Worm (Caenorhabditis elegans) whole organism, L1 larva: ENCODE results near the gene F38E9.4.
"Not testable (repeated sequence)": the region's sequence is repeated elsewhere in the genome, so short reads cannot be mapped to it uniquely, and the experiment has no call there.

Experiments used
- C34B4.2 ChIP-seq: sonication (generic microtip); optimal IDR thresholded peaks from 2 replicates; lab custom pipeline; 2017; ENCODE audit warnings: mild to moderate bottlenecking, missing genetic modification characterization, missing compliant biosample characterization
- Y116A8C.19 ChIP-seq: sonication (generic microtip); optimal IDR thresholded peaks from 2 replicates; lab custom pipeline; 2016; ENCODE audit warnings: missing compliant biosample characterization, missing genetic modification characterization, borderline replicate concordance
- aha-1 ChIP-seq: fragments of 150-350 bp; optimal IDR thresholded peaks from 2 replicates; lab custom pipeline; 2014; ENCODE audit warnings: missing biosample characterization, missing genetic modification characterization
- alr-1 ChIP-seq: fragments of 200-800 bp; sonication (Bioruptor generic); optimal IDR thresholded peaks from 2 replicates; lab custom pipeline; 2018; ENCODE audit warnings: borderline replicate concordance, mild to moderate bottlenecking, missing genetic modification characterization, missing compliant biosample characterization
- ama-1 ChIP-seq: fragments of 150-350 bp; optimal IDR thresholded peaks from 2 replicates; lab custom pipeline; 2014
- blmp-1 ChIP-seq: fragments of 150-350 bp; optimal IDR thresholded peaks from 2 replicates; lab custom pipeline; 2014; ENCODE audit warnings: missing biosample characterization, missing genetic modification characterization
- ceh-63 ChIP-seq: fragments of 200-800 bp; sonication (Bioruptor generic); optimal IDR thresholded peaks from 2 replicates; lab custom pipeline; 2018; ENCODE audit warnings: mild to moderate bottlenecking, missing genetic modification characterization, missing compliant biosample characterization
- ceh-8 ChIP-seq: fragments of 200-800 bp; sonication (Bioruptor generic); optimal IDR thresholded peaks from 2 replicates; lab custom pipeline; 2018; ENCODE audit warnings: mild to moderate bottlenecking, missing genetic modification characterization, moderate library complexity, missing compliant biosample characterization
- ces-1 ChIP-seq: fragments of 150-350 bp; optimal IDR thresholded peaks from 2 replicates; lab custom pipeline; 2014; ENCODE audit warnings: missing biosample characterization, missing genetic modification reagents, missing genetic modification characterization
- dpl-1 ChIP-seq, 3 experiments: fragments of 150-350 bp in 2 of 3; sonication (generic microtip) in 1 of 3; optimal IDR thresholded peaks; 2 replicates each; lab custom pipeline; 2014 to 2017; ENCODE audit warnings: missing biosample characterization in 3 of 3, missing genetic modification characterization in 3 of 3, missing genetic modification reagents in 3 of 3
- dsc-1 ChIP-seq: sonication (generic microtip); optimal IDR thresholded peaks from 2 replicates; lab custom pipeline; 2016; ENCODE audit warnings: mild to moderate bottlenecking, missing genetic modification characterization, missing compliant biosample characterization
- efl-1 ChIP-seq, 4 experiments: fragments of 150-350 bp; optimal IDR thresholded peaks in 3 of 4; peaks in 1 of 4; 1 replicate in 1 of 4; 2 replicates in 3 of 4; lab custom pipeline; 2014; ENCODE audit warnings: missing biosample characterization in 2 of 4, missing genetic modification characterization in 2 of 4, missing genetic modification reagents in 2 of 4
- egl-13 ChIP-seq: sonication (generic microtip); optimal IDR thresholded peaks from 2 replicates; lab custom pipeline; 2016; ENCODE audit warnings: missing genotype, missing genetic modification reagents, missing genetic modification characterization, missing compliant biosample characterization
- elt-2 ChIP-seq: sonication (generic microtip); optimal IDR thresholded peaks from 2 replicates; lab custom pipeline; 2016; ENCODE audit warnings: missing genetic modification characterization, mild to moderate bottlenecking, inconsistent platforms, missing compliant biosample characterization, missing genetic modification reagents
- elt-3 ChIP-seq, 6 experiments: fragments of 150-350 bp in 1 of 6; sonication (generic microtip); optimal IDR thresholded peaks; 2 replicates each; lab custom pipeline; 2017 to 2018; ENCODE audit warnings: missing biosample characterization in 6 of 6, missing genetic modification characterization in 6 of 6, inconsistent platforms in 1 of 6
- ets-5 ChIP-seq: fragments of 200-800 bp; sonication (Bioruptor generic); IDR thresholded peaks from 2 replicates; pipeline ENCODE4 v1.3.6; 2022; ENCODE audit warnings: missing genetic modification characterization, missing compliant biosample characterization
- fkh-10 ChIP-seq: sonication (generic microtip); optimal IDR thresholded peaks from 2 replicates; lab custom pipeline; 2017; ENCODE audit warnings: missing biosample characterization, missing genetic modification reagents, missing genetic modification characterization
- fkh-4 ChIP-seq: sonication (generic microtip); optimal IDR thresholded peaks from 2 replicates; lab custom pipeline; 2016; ENCODE audit warnings: missing compliant biosample characterization, missing genetic modification characterization, borderline replicate concordance
- fos-1 ChIP-seq: fragments of 150-350 bp; optimal IDR thresholded peaks from 2 replicates; lab custom pipeline; 2014; ENCODE audit warnings: missing biosample characterization, missing genetic modification characterization
- hlh-4 ChIP-seq: sonication (generic microtip); optimal IDR thresholded peaks from 2 replicates; lab custom pipeline; 2016; ENCODE audit warnings: mild to moderate bottlenecking, missing genetic modification characterization, missing compliant biosample characterization
- jun-1 ChIP-seq: fragments of 150-350 bp; optimal IDR thresholded peaks from 2 replicates; lab custom pipeline; 2014; ENCODE audit warnings: missing biosample characterization, missing genetic modification reagents, missing genetic modification characterization
- lin-14 ChIP-seq: fragments of 200-800 bp; sonication (Bioruptor generic); optimal IDR thresholded peaks from 2 replicates; lab custom pipeline; 2018; ENCODE audit warnings: mild to moderate bottlenecking, missing genetic modification characterization, moderate library complexity, missing compliant biosample characterization
- lin-35 ChIP-seq, 2 experiments: fragments of 150-350 bp; optimal IDR thresholded peaks; 2 replicates each; lab custom pipeline; 2014; ENCODE audit warnings: missing biosample characterization in 2 of 2, missing genetic modification characterization in 2 of 2, missing genetic modification reagents in 2 of 2
- lir-3 ChIP-seq: sonication (generic microtip); optimal IDR thresholded peaks from 2 replicates; lab custom pipeline; 2016; ENCODE audit warnings: mild to moderate bottlenecking, missing genetic modification characterization, moderate library complexity, missing compliant biosample characterization; ENCODE audit not compliant: poor library complexity
- lsy-2 ChIP-seq, 2 experiments: fragments of 150-350 bp; optimal IDR thresholded peaks; 2 replicates each; lab custom pipeline; 2014; ENCODE audit warnings: missing biosample characterization in 2 of 2, missing genetic modification characterization in 2 of 2
- mep-1 ChIP-seq: fragments of 150-350 bp; optimal IDR thresholded peaks from 2 replicates; lab custom pipeline; 2014; ENCODE audit warnings: missing biosample characterization, missing genetic modification characterization
- nhr-19 ChIP-seq: fragments of 200-800 bp; sonication (Bioruptor generic); conservative IDR thresholded peaks from 2 replicates; pipeline ENCODE4 v1.3.6; 2022; ENCODE audit warnings: missing genetic modification characterization, missing compliant biosample characterization
- nhr-237 ChIP-seq: fragments of 150-350 bp; optimal IDR thresholded peaks from 2 replicates; lab custom pipeline; 2014; ENCODE audit warnings: missing biosample characterization, missing genetic modification characterization
- nhr-28 ChIP-seq: fragments of 150-350 bp; optimal IDR thresholded peaks from 2 replicates; lab custom pipeline; 2014; ENCODE audit warnings: missing biosample characterization, missing genetic modification characterization
- nhr-47 ChIP-seq: sonication (generic microtip); optimal IDR thresholded peaks from 2 replicates; lab custom pipeline; 2016; ENCODE audit warnings: mild to moderate bottlenecking, missing genetic modification characterization, moderate library complexity, missing compliant biosample characterization
- nhr-71 ChIP-seq: sonication (generic microtip); optimal IDR thresholded peaks from 2 replicates; lab custom pipeline; 2016; ENCODE audit warnings: mild to moderate bottlenecking, missing genetic modification characterization, moderate library complexity, missing compliant biosample characterization
- nhr-85 ChIP-seq: sonication (generic microtip); peaks from one replicate; lab custom pipeline; 2016; ENCODE audit warnings: missing genetic modification characterization, inconsistent platforms, missing compliant biosample characterization
- nhr-90 ChIP-seq: sonication (generic microtip); optimal IDR thresholded peaks from 2 replicates; lab custom pipeline; 2016; ENCODE audit warnings: mild to moderate bottlenecking, missing genetic modification characterization, missing compliant biosample characterization; ENCODE audit not compliant: poor library complexity
- rnt-1 ChIP-seq: sonication (generic microtip); optimal IDR thresholded peaks from 2 replicates; lab custom pipeline; 2016; ENCODE audit warnings: mild to moderate bottlenecking, missing genetic modification characterization, moderate library complexity, missing compliant biosample characterization
- skn-1 ChIP-seq: fragments of 150-350 bp; optimal IDR thresholded peaks from 2 replicates; lab custom pipeline; 2014; ENCODE audit warnings: missing biosample characterization, missing genetic modification characterization
- snu-23 ChIP-seq: sonication (generic microtip); optimal IDR thresholded peaks from 2 replicates; lab custom pipeline; 2016; ENCODE audit warnings: missing genetic modification characterization, missing compliant biosample characterization
- sup-37 ChIP-seq: fragments of 200-800 bp; sonication (Bioruptor generic); optimal IDR thresholded peaks from 2 replicates; lab custom pipeline; 2018; ENCODE audit warnings: mild to moderate bottlenecking, missing genetic modification characterization, missing compliant biosample characterization
- tbx-2 ChIP-seq: sonication (generic microtip); optimal IDR thresholded peaks from 2 replicates; lab custom pipeline; 2016; ENCODE audit warnings: missing genetic modification characterization, missing compliant biosample characterization
- unc-30 ChIP-seq: sonication (generic microtip); optimal IDR thresholded peaks from 2 replicates; lab custom pipeline; 2017; ENCODE audit warnings: missing biosample characterization, missing genetic modification characterization
- unc-86 ChIP-seq: sonication (generic microtip); optimal IDR thresholded peaks from 2 replicates; lab custom pipeline; 2016; ENCODE audit warnings: missing genetic modification characterization, missing compliant biosample characterization
- zag-1 ChIP-seq: fragments of 150-350 bp; optimal IDR thresholded peaks from 2 replicates; lab custom pipeline; 2014; ENCODE audit warnings: missing biosample characterization, missing genetic modification characterization
- zip-4 ChIP-seq: fragments of 200-800 bp; sonication (Bioruptor generic); optimal IDR thresholded peaks from 2 replicates; lab custom pipeline; 2018; ENCODE audit warnings: mild to moderate bottlenecking, missing genetic modification characterization, moderate library complexity, missing compliant biosample characterization
- ztf-11 ChIP-seq, 2 experiments: sonication (generic microtip); optimal IDR thresholded peaks; 2 replicates each; lab custom pipeline; 2016 to 2017; ENCODE audit warnings: missing genetic modification characterization in 2 of 2, missing biosample characterization in 1 of 2, missing compliant biosample characterization in 1 of 2

The F38E9.4 gene

ce11 chrX:16451642-16452041, at the start of gene F38E9.4:
Gene F38E9.4, plus strand, starts transcription at chrX:16451942.
- not testable (repeated sequence) for TF ChIP-seq alr-1; egl-13 (tag; lab: Kevin White, UChicago); skn-1 (tag; lab: Kevin White, UChicago)
- TF ChIP-seq, all 84 proteins: peak for 0; not testable (repeated sequence) for 84

ce11 chrX:16402303-16402702, 49.4 kb upstream of the F38E9.4 start:
- TF ChIP-seq nhr-237 (tag; lab: Kevin White, UChicago): no peak
- peak; percentile 6 for TF ChIP-seq dsc-1

ce11 chrX:16402787-16403186, 49.0 kb upstream of the F38E9.4 start:
- peak; percentile 62 for TF ChIP-seq nhr-85 (tag; lab: Kevin White, UChicago)
- no peak for TF ChIP-seq sup-37 (GFP tag; lab: Kevin White, UChicago)
- TF ChIP-seq lsy-2 (tag; optimal IDR thresholded peaks at IDR 0.05; lab: Kevin White, UChicago): peak in 1 of 2 experiments; percentile 12
- no peak for TF ChIP-seq lin-14 (GFP tag; lab: Kevin White, UChicago)
- peak; percentile 16 for TF ChIP-seq blmp-1 (tag; lab: Kevin White, UChicago)
- no peak for TF ChIP-seq unc-86 (tag; lab: Kevin White, UChicago)

ce11 chrX:16403424-16403823, 48.3 kb upstream of the F38E9.4 start:
- peak; percentile 6 for TF ChIP-seq rnt-1
- TF ChIP-seq lin-14 (GFP tag; lab: Kevin White, UChicago): no peak
- TF ChIP-seq ces-1: no peak
- TF ChIP-seq sup-37 (GFP tag; lab: Kevin White, UChicago): no peak
- TF ChIP-seq, all 84 proteins: peak for 1

ce11 chrX:16404815-16405214, 46.9 kb upstream of the F38E9.4 start:
- TF ChIP-seq Y116A8C.19: no peak
- peak; percentile 28 for TF ChIP-seq nhr-71 (tag; lab: Kevin White, UChicago)
- no peak for TF ChIP-seq unc-30 (tag; lab: Kevin White, UChicago)
- no peak for TF ChIP-seq ama-1
- TF ChIP-seq blmp-1 (tag; lab: Kevin White, UChicago): no peak
- no peak for TF ChIP-seq nhr-28 (tag; lab: Kevin White, UChicago)
- TF ChIP-seq C34B4.2: no peak
- peak; percentile 83 for TF ChIP-seq nhr-85 (tag; lab: Kevin White, UChicago)
- TF ChIP-seq ces-1: no peak
- TF ChIP-seq aha-1 (tag; lab: Kevin White, UChicago): no peak
- no peak for TF ChIP-seq lir-3 (tag; lab: Kevin White, UChicago)
- TF ChIP-seq lin-35 (GFP tag; optimal IDR thresholded peaks at IDR 0.05; lab: Kevin White, UChicago): peak in 1 of 2 experiments; percentile 38
- TF ChIP-seq ets-5 (GFP tag; lab: Robert Waterston, UW): no peak
- TF ChIP-seq nhr-47 (tag; lab: Kevin White, UChicago): peak; percentile 20
- no peak for TF ChIP-seq jun-1
- TF ChIP-seq snu-23: peak; percentile 25
- no peak for TF ChIP-seq fkh-4
- no peak for TF ChIP-seq zag-1 (tag; lab: Kevin White, UChicago)
- TF ChIP-seq nhr-19 (GFP tag; lab: Robert Waterston, UW): peak; percentile 20; the same call in 1 of the 2 replicates
- TF ChIP-seq mep-1 (tag; lab: Kevin White, UChicago): peak; percentile 13
- TF ChIP-seq hlh-4: no peak
- no peak for TF ChIP-seq fos-1 (tag; lab: Kevin White, UChicago)
- no peak for TF ChIP-seq fkh-10 (GFP tag; lab: Kevin White, UChicago)
- peak in 1 of 6 experiments; percentile 53 for TF ChIP-seq elt-3 (tag; optimal IDR thresholded peaks at IDR 0.05; lab: Kevin White, UChicago)
- TF ChIP-seq rnt-1: no peak
- no peak for TF ChIP-seq ceh-63 (GFP tag; lab: Kevin White, UChicago)
- peak; percentile 51 for TF ChIP-seq lin-14 (GFP tag; lab: Kevin White, UChicago)
- no peak for TF ChIP-seq ztf-11 (tag; optimal IDR thresholded peaks at IDR 0.05; lab: Kevin White, UChicago)
- no peak for TF ChIP-seq zip-4 (GFP tag; lab: Kevin White, UChicago)
- no peak for TF ChIP-seq tbx-2
- TF ChIP-seq dpl-1 (GFP tag; optimal IDR thresholded peaks at IDR 0.05; lab: Kevin White, UChicago): no peak
- no peak for TF ChIP-seq ceh-8
- no peak for TF ChIP-seq dsc-1
- peak; percentile 48 for TF ChIP-seq nhr-90 (tag; lab: Kevin White, UChicago)
- TF ChIP-seq elt-2 (tag; lab: Kevin White, UChicago): peak; percentile 40
- TF ChIP-seq efl-1 (optimal IDR thresholded peaks at IDR 0.05; lab: Kevin White, UChicago): no peak
- TF ChIP-seq efl-1 (GFP tag; optimal IDR thresholded peaks at IDR 0.05 in 1 of 2; lab: Kevin White, UChicago): peak in 1 of 2 experiments; percentile 76
